Fruit fly (Drosophila melanogaster): ENCODE measurements around the gene Nup35.

DNA sequence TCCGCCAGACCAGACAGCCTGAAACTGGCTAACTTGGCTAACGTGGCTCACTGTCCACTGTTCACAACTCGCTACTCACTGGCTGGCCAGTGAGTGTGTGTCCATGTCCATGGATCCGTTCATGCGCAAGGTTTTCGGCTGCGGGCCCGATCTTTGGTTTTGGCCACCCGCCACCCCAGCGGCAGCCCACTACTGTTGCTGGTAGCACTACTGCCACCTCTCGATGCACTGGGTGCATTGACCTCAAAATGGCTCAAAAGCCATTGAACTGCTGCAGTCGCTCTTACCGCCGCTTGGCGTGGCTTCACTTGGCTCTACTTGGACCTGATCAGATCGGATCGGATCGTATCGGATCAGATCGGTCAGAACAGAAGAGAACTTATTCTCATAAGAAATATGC lies 33.4 kb downstream of the Nup35 start:
- TF ChIP-seq oc (tag; optimal IDR thresholded peaks at IDR 0.05) (no peak), usp (GFP tag; optimal IDR thresholded peaks at IDR 0.05) (no peak), sug (tag; optimal IDR thresholded peaks at IDR 0.05) (no peak), E2f2 (GFP tag; IDR thresholded peaks at IDR 0.05) (no peak), nerfin-2 (GFP tag; IDR thresholded peaks at IDR 0.05; ENCODE audit: partially characterized antibody) (no peak), crp (GFP tag; optimal IDR thresholded peaks at IDR 0.05) (no peak), Atf-2 (GFP tag; optimal IDR thresholded peaks at IDR 0.05) (no peak), CG1602 (GFP tag; optimal IDR thresholded peaks at IDR 0.05) (no peak), bsh (GFP tag; optimal IDR thresholded peaks at IDR 0.05) (no peak), ind (GFP tag; optimal IDR thresholded peaks at IDR 0.05) (no peak)

Measured in whole organism, embryonic.